Fruit fly (Drosophila melanogaster) whole organism, embryonic: ENCODE data around the gene PolD2.
A peak's percentile ranks its signal among the peaks of the same experiment; 100 is the strongest.

Experiments used
- B-H2 ChIP-seq: fragments of 200-800 bp; sonication (Bioruptor generic); optimal IDR thresholded peaks from 2 replicates; lab custom pipeline; 2018; ENCODE audit warnings: missing biosample characterization, mild to moderate bottlenecking, missing genetic modification characterization
- BEAF-32 ChIP-seq: fragments of 200-800 bp; sonication (Bioruptor generic); optimal IDR thresholded peaks from 3 replicates; lab custom pipeline; 2017; ENCODE audit warnings: missing biosample characterization, missing genetic modification characterization, mild to moderate bottlenecking, moderate library complexity, missing genetic modification reagents
- CG10321 ChIP-seq: fragments of 200-800 bp; sonication (Bioruptor generic); IDR thresholded peaks from 2 replicates; pipeline ENCODE4 v1.3.6; 2022; ENCODE audit warnings: missing biosample characterization, missing genetic modification characterization
- CG10366 ChIP-seq: fragments of 200-800 bp; sonication (Bioruptor generic); IDR thresholded peaks from 2 replicates; pipeline ENCODE4 v1.3.6; 2022; ENCODE audit warnings: missing biosample characterization, missing genetic modification characterization
- CG11093 ChIP-seq: fragments of 200-800 bp; sonication (Bioruptor generic); IDR thresholded peaks from 3 replicates; pipeline ENCODE4 v1.3.6; 2022; ENCODE audit warnings: missing biosample characterization, missing genetic modification characterization
- CG13424 ChIP-seq: fragments of 200-800 bp; sonication (Bioruptor generic); optimal IDR thresholded peaks from 2 replicates; lab custom pipeline; 2019; ENCODE audit warnings: missing biosample characterization, mild to moderate bottlenecking, missing genetic modification characterization, moderate library complexity
- CG15514 ChIP-seq: fragments of 200-800 bp; sonication (Bioruptor generic); optimal IDR thresholded peaks from 3 replicates; lab custom pipeline; 2017; ENCODE audit warnings: missing biosample characterization, missing genetic modification characterization, mild to moderate bottlenecking, moderate library complexity, missing genetic modification reagents
- CG15696 ChIP-seq: fragments of 200-800 bp; sonication (Bioruptor generic); optimal IDR thresholded peaks from 2 replicates; lab custom pipeline; 2019; ENCODE audit warnings: missing biosample characterization, mild to moderate bottlenecking, missing genetic modification characterization, moderate library complexity
- CG16779 ChIP-seq: fragments of 200-800 bp; sonication (Bioruptor generic); IDR thresholded peaks from 2 replicates; pipeline ENCODE4 v1.3.6; 2022; ENCODE audit warnings: missing biosample characterization, missing genetic modification characterization
- CG3163 ChIP-seq: fragments of 200-800 bp; sonication (Bioruptor generic); optimal IDR thresholded peaks from 3 replicates; lab custom pipeline; 2016; ENCODE audit warnings: missing biosample characterization, missing genetic modification characterization
- CG32532 ChIP-seq: fragments of 200-800 bp; sonication (Bioruptor generic); IDR thresholded peaks from 2 replicates; pipeline ENCODE4 v1.3.6; 2022; ENCODE audit warnings: missing biosample characterization, missing genetic modification characterization
- CG3847 ChIP-seq: fragments of 200-800 bp; sonication (Bioruptor generic); IDR thresholded peaks from 2 replicates; pipeline ENCODE4 v1.3.6; 2022; ENCODE audit warnings: missing biosample characterization, missing genetic modification characterization
- CG6254 ChIP-seq: fragments of 200-800 bp; sonication (Bioruptor generic); optimal IDR thresholded peaks from 3 replicates; lab custom pipeline; 2017; ENCODE audit warnings: mild to moderate bottlenecking, missing biosample characterization, missing genetic modification reagents, missing genetic modification characterization
- CG6272 ChIP-seq: fragments of 200-800 bp; sonication (Bioruptor generic); IDR thresholded peaks from 2 replicates; pipeline ENCODE4 v1.3.6; 2022; ENCODE audit warnings: missing biosample characterization, missing genetic modification characterization
- CG6654 ChIP-seq: fragments of 200-800 bp; sonication (Bioruptor generic); optimal IDR thresholded peaks from 2 replicates; lab custom pipeline; 2017; ENCODE audit warnings: missing biosample characterization, mild to moderate bottlenecking, missing genetic modification characterization
- CG6791 ChIP-seq: fragments of 200-800 bp; sonication (Bioruptor generic); IDR thresholded peaks from 3 replicates; pipeline ENCODE4 v1.3.6; 2022; ENCODE audit warnings: missing biosample characterization, missing genetic modification characterization; ENCODE audit not compliant: partially characterized antibody
- CG8089 ChIP-seq: fragments of 200-800 bp; sonication (Bioruptor generic); optimal IDR thresholded peaks from 3 replicates; lab custom pipeline; 2016; ENCODE audit warnings: missing biosample characterization, missing genetic modification characterization
- CG9797 ChIP-seq: fragments of 200-800 bp; sonication (Bioruptor generic); optimal IDR thresholded peaks from 3 replicates; lab custom pipeline; 2018; ENCODE audit warnings: missing biosample characterization, mild to moderate bottlenecking, missing genetic modification characterization
- CkIIα-i1 ChIP-seq: fragments of 200-800 bp; sonication (Bioruptor generic); IDR thresholded peaks from 2 replicates; pipeline ENCODE4 v1.3.6; 2022; ENCODE audit warnings: missing biosample characterization, missing genetic modification characterization
- Dek ChIP-seq: fragments of 200-800 bp; sonication (Bioruptor generic); optimal IDR thresholded peaks from 3 replicates; lab custom pipeline; 2019; ENCODE audit warnings: missing biosample characterization, mild to moderate bottlenecking, missing genetic modification characterization, moderate library complexity
- Dll ChIP-seq: fragments of 200-800 bp; sonication (Bioruptor generic); IDR thresholded peaks from 4 replicates; pipeline ENCODE4 v1.3.6; 2022; ENCODE audit warnings: missing biosample characterization, missing genetic modification characterization; ENCODE audit not compliant: partially characterized antibody
- ERR ChIP-seq: fragments of 200-800 bp; sonication (Bioruptor generic); optimal IDR thresholded peaks from 2 replicates; lab custom pipeline; 2016; ENCODE audit warnings: missing biosample characterization, missing genetic modification characterization
- HLH54F ChIP-seq: fragments of 200-800 bp; sonication (Bioruptor generic); optimal IDR thresholded peaks from 3 replicates; lab custom pipeline; 2016; ENCODE audit warnings: missing biosample characterization, missing genetic modification characterization
- Hr51 ChIP-seq, 2 experiments: fragments of 200-800 bp; sonication (Bioruptor generic); optimal IDR thresholded peaks; 2 replicates in 1 of 2; 3 replicates in 1 of 2; lab custom pipeline; 2016 to 2018; ENCODE audit warnings: missing biosample characterization in 2 of 2, missing genetic modification characterization in 2 of 2, mild to moderate bottlenecking in 1 of 2, moderate library complexity in 1 of 2
- Jarid2 ChIP-seq: fragments of 200-800 bp; sonication (Bioruptor generic); optimal IDR thresholded peaks from 3 replicates; lab custom pipeline; 2017; ENCODE audit warnings: mild to moderate bottlenecking, missing biosample characterization, missing genetic modification reagents, missing genetic modification characterization
- Kr ChIP-seq: fragments of 200-800 bp; sonication (Bioruptor generic); optimal IDR thresholded peaks from 2 replicates; lab custom pipeline; 2017; ENCODE audit warnings: missing biosample characterization, mild to moderate bottlenecking, missing genetic modification characterization
- Lhr ChIP-seq: fragments of 200-800 bp; sonication (Bioruptor generic); optimal IDR thresholded peaks from 3 replicates; lab custom pipeline; 2017; ENCODE audit warnings: mild to moderate bottlenecking, missing biosample characterization, missing genetic modification reagents, missing genetic modification characterization
- Optix ChIP-seq: fragments of 200-800 bp; sonication (Bioruptor generic); IDR thresholded peaks from 3 replicates; pipeline ENCODE4 v1.3.6; 2022; ENCODE audit warnings: missing biosample characterization, missing genetic modification characterization
- Ptx1 ChIP-seq: fragments of 200-800 bp; sonication (Bioruptor generic); IDR thresholded peaks from 2 replicates; pipeline ENCODE4 v1.3.6; 2022; ENCODE audit warnings: missing biosample characterization, missing genetic modification characterization
- Rx ChIP-seq: fragments of 200-800 bp; sonication (Bioruptor generic); IDR thresholded peaks from 2 replicates; pipeline ENCODE4 v1.3.6; 2022; ENCODE audit warnings: missing biosample characterization, missing genetic modification characterization
- Sin3A ChIP-seq: fragments of >200 bp; optimal IDR thresholded peaks from 2 replicates; lab custom pipeline; 2018
- Tbp ChIP-seq: fragments of >200 bp; optimal IDR thresholded peaks from 2 replicates; lab custom pipeline; 2018; ENCODE audit warnings: missing biosample characterization, missing genetic modification characterization
- ase ChIP-seq: fragments of 200-800 bp; sonication (Bioruptor generic); IDR thresholded peaks from 3 replicates; pipeline ENCODE4 v1.3.6; 2022; ENCODE audit warnings: missing biosample characterization, missing genetic modification characterization
- br ChIP-seq: fragments of >200 bp; optimal IDR thresholded peaks from 2 replicates; lab custom pipeline; 2017
- chm ChIP-seq: fragments of 200-800 bp; sonication (Bioruptor generic); IDR thresholded peaks from 2 replicates; pipeline ENCODE4 v1.3.6; 2022; ENCODE audit warnings: missing biosample characterization, missing genetic modification characterization
- crol ChIP-seq: fragments of 200-800 bp; sonication (Bioruptor generic); IDR thresholded peaks from 2 replicates; pipeline ENCODE4 v1.3.6; 2022; ENCODE audit warnings: missing biosample characterization, missing genetic modification characterization
- esg ChIP-seq: fragments of 200-800 bp; sonication (Bioruptor generic); conservative IDR thresholded peaks from 2 replicates; pipeline ENCODE4 v1.3.6; 2022; ENCODE audit warnings: missing biosample characterization, missing genetic modification characterization
- gfzf ChIP-seq: fragments of 200-800 bp; sonication (Bioruptor generic); optimal IDR thresholded peaks from 2 replicates; lab custom pipeline; 2016; ENCODE audit warnings: missing biosample characterization, mild to moderate bottlenecking, missing genetic modification characterization, moderate library complexity
- grn ChIP-seq: fragments of 200-800 bp; sonication (Bioruptor generic); optimal IDR thresholded peaks from 3 replicates; lab custom pipeline; 2017; ENCODE audit warnings: missing biosample characterization, missing genetic modification characterization
- h ChIP-seq: fragments of >200 bp; optimal IDR thresholded peaks from 2 replicates; lab custom pipeline; 2017
- kah ChIP-seq: fragments of 200-800 bp; sonication (Bioruptor generic); optimal IDR thresholded peaks from 2 replicates; lab custom pipeline; 2018; ENCODE audit warnings: missing biosample characterization, mild to moderate bottlenecking, missing genetic modification characterization
- ken ChIP-seq: fragments of 200-800 bp; sonication (Bioruptor generic); IDR thresholded peaks from 3 replicates; pipeline ENCODE4 v1.3.6; 2022; ENCODE audit warnings: missing biosample characterization, missing genetic modification characterization
- oc ChIP-seq: fragments of 200-800 bp; sonication (Bioruptor generic); optimal IDR thresholded peaks from 2 replicates; lab custom pipeline; 2018; ENCODE audit warnings: missing biosample characterization, mild to moderate bottlenecking, missing genetic modification characterization, moderate library complexity
- peb ChIP-seq: fragments of 200-800 bp; sonication (Bioruptor generic); IDR thresholded peaks from 2 replicates; pipeline ENCODE4 v1.3.6; 2022; ENCODE audit warnings: missing biosample characterization, missing genetic modification characterization
- row ChIP-seq: fragments of 200-800 bp; sonication (Bioruptor generic); IDR thresholded peaks from 3 replicates; pipeline ENCODE4 v1.3.6; 2022; ENCODE audit warnings: missing biosample characterization, missing genetic modification characterization
- so ChIP-seq: fragments of 200-800 bp; sonication (Bioruptor generic); IDR thresholded peaks from 3 replicates; pipeline ENCODE4 v1.3.6; 2022; ENCODE audit warnings: missing biosample characterization, missing genetic modification characterization
- sqz ChIP-seq: fragments of 200-800 bp; sonication (Bioruptor generic); optimal IDR thresholded peaks from 3 replicates; lab custom pipeline; 2018; ENCODE audit warnings: missing biosample characterization, mild to moderate bottlenecking, missing genetic modification characterization
- ssp ChIP-seq: fragments of 200-800 bp; sonication (Bioruptor generic); IDR thresholded peaks from 2 replicates; pipeline ENCODE4 v1.3.6; 2022; ENCODE audit warnings: missing biosample characterization, missing genetic modification characterization
- tna ChIP-seq: fragments of 200-800 bp; sonication (Bioruptor generic); IDR thresholded peaks from 2 replicates; pipeline ENCODE4 v1.3.6; 2022; ENCODE audit warnings: missing biosample characterization, missing genetic modification characterization; ENCODE audit not compliant: partially characterized antibody
- usp ChIP-seq: fragments of >200 bp; optimal IDR thresholded peaks from 2 replicates; lab custom pipeline; 2017; ENCODE audit warnings: missing biosample characterization, missing genetic modification characterization

Gene PolD2

DNA sequence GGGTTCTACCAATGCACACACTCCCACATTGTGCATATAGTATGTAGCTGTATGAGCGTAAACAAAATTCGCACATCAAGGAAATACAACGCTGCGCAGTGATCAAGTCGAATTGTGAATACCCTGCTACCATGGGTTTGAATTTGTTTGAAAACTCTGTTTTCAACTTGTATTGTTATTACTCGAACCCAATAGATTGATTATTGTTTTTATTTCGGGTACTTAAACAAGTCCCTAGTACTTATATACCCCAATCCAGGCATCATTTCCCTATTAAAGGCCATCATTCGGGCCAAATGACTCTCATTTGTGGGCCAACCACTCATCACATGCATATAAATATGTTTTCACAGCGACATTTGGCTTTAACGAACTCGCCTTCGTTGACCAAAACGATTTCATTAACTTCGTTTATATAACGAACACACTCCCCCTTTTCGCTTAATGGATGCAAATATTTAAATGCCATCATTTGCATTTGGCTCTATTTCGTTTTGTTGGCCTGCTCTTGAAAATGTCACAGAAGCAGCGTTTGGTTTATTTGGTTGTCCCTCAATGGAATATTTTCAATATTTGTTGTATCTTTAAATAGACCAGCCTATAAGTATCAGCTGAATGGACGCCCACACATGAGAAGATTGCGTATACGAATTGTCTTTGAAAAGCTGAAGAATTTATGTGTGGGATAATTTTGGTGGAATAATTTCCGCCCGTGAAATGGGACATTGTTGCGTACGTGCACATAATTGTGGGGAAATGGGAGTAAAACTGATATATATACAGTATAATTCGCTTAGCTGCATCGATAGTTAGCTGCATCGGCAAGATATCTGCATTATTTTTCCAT, 35.1 kb upstream of the PolD2 start (continued):
- peak; percentile 81 for TF ChIP-seq CG32532 (GFP tag; lab: Robert Waterston, UW)
- no peak for TF ChIP-seq kah (GFP tag; lab: Kevin White, UChicago)
- TF ChIP-seq CG11093 (GFP tag; lab: Robert Waterston, UW) = 0 out of 3 replicates have a peak, but pooled peaks have one; percentile 41
- TF ChIP-seq Ptx1 (GFP tag; lab: Robert Waterston, UW) = peak; percentile 89
- peak; percentile 63 for TF ChIP-seq Dek (tag; lab: Kevin White, UChicago)
- no peak for TF ChIP-seq Kr (GFP tag; lab: Kevin White, UChicago)
- no peak for TF ChIP-seq CG6654
- no peak for TF ChIP-seq B-H2 (GFP tag; lab: Kevin White, UChicago)
- no peak for TF ChIP-seq Dll
- TF ChIP-seq CG6254 (GFP tag; lab: Kevin White, UChicago) = no peak
- TF ChIP-seq CG3163 (GFP tag; lab: Kevin White, UChicago) = peak; percentile 45
- TF ChIP-seq Sin3A (lab: Kevin White, UChicago) = no peak
- TF ChIP-seq tna (GFP tag; lab: Robert Waterston, UW) = no peak
- TF ChIP-seq HLH54F (GFP tag; lab: Kevin White, UChicago) = peak; percentile 66
- TF ChIP-seq so (GFP tag; lab: Robert Waterston, UW) = peak; percentile 81
- peak; percentile 70 for TF ChIP-seq Optix
- TF ChIP-seq CG9797 (GFP tag; lab: Kevin White, UChicago) = no peak
- TF ChIP-seq h = no peak
- TF ChIP-seq CG15696 (tag; lab: Kevin White, UChicago) = no peak
- TF ChIP-seq sqz = no peak
- no peak for TF ChIP-seq br (lab: Kevin White, UChicago)
- TF ChIP-seq ssp (GFP tag; lab: Robert Waterston, UW) = peak; percentile 61
- no peak for TF ChIP-seq Jarid2 (GFP tag; lab: Kevin White, UChicago)
- TF ChIP-seq usp (GFP tag; lab: Kevin White, UChicago) = no peak
- no peak for TF ChIP-seq BEAF-32 (GFP tag; lab: Kevin White, UChicago)
- peak; percentile 65; the same call in 1 of the 2 replicates for TF ChIP-seq chm (GFP tag; lab: Robert Waterston, UW)
- TF ChIP-seq crol (GFP tag; lab: Robert Waterston, UW) = no peak
- peak; percentile 17 for TF ChIP-seq CG8089 (GFP tag; lab: Kevin White, UChicago)
- TF ChIP-seq CG15514 (GFP tag; lab: Kevin White, UChicago) = no peak
- peak; percentile 76 for TF ChIP-seq CG13424
- no peak for TF ChIP-seq CG16779 (GFP tag; lab: Robert Waterston, UW)
- peak; percentile 66; the same call in 1 of the 2 replicates for TF ChIP-seq CG3847 (GFP tag; lab: Robert Waterston, UW)
- TF ChIP-seq row (GFP tag; lab: Robert Waterston, UW) = peak; percentile 86
- TF ChIP-seq CG10321 (GFP tag; lab: Robert Waterston, UW) = peak; percentile 34; the same call in 1 of the 2 replicates
- TF ChIP-seq Hr51 (GFP tag; optimal IDR thresholded peaks at IDR 0.05; lab: Kevin White, UChicago) = peak; percentile 34 to 83
- no peak for TF ChIP-seq Tbp (GFP tag; lab: Kevin White, UChicago)
- TF ChIP-seq oc (tag; lab: Kevin White, UChicago) = peak; percentile 35
- TF ChIP-seq Rx (GFP tag; lab: Robert Waterston, UW) = peak; percentile 74
- TF ChIP-seq grn (GFP tag; lab: Kevin White, UChicago) = no peak
- no peak for TF ChIP-seq ERR
- no peak for TF ChIP-seq gfzf (GFP tag; lab: Kevin White, UChicago)
- TF ChIP-seq Lhr (GFP tag; lab: Kevin White, UChicago) = no peak
- no peak for TF ChIP-seq CG6791
- peak; percentile 75 for TF ChIP-seq esg
- TF ChIP-seq peb (GFP tag; lab: Robert Waterston, UW) = peak; percentile 48; the same call in 1 of the 2 replicates
- TF ChIP-seq ken (GFP tag; lab: Robert Waterston, UW) = peak; percentile 53; the same call in 2 of the 3 replicates
- peak; percentile 85; the same call in 2 of the 3 replicates for TF ChIP-seq ase
- peak; percentile 69 for TF ChIP-seq CG6272
- peak; percentile 83 for TF ChIP-seq CG10366 (GFP tag; lab: Robert Waterston, UW)
- no peak for TF ChIP-seq CkIIα-i1 (GFP tag; lab: Robert Waterston, UW)
